Fruit fly (Drosophila melanogaster): ENCODE data around the gene CG34355.
A peak's percentile ranks its signal among the peaks of the same experiment; 100 is the strongest.

CG34355 gene

dm6 chr3R:23783961-23784360 is 19.7 kb upstream of the CG34355 start:
- TF ChIP-seq prd (optimal IDR thresholded peaks at IDR 0.05) (no peak), prd (GFP tag; IDR thresholded peaks at IDR 0.05) (peak; percentile 74), CG14965 (GFP tag; optimal IDR thresholded peaks at IDR 0.05; ENCODE audit: borderline replicate concordance) (no peak), pb (GFP tag; optimal IDR thresholded peaks at IDR 0.05) (peak; percentile 58), CG11696 (GFP tag; IDR thresholded peaks at IDR 0.05) (no peak), odd (GFP tag; optimal IDR thresholded peaks at IDR 0.05) (peak; percentile 37), CG5245 (GFP tag; optimal IDR thresholded peaks at IDR 0.05) (peak; percentile 41), CG15696 (tag; optimal IDR thresholded peaks at IDR 0.05) (peak; percentile 61), B-H2 (GFP tag; optimal IDR thresholded peaks at IDR 0.05) (no peak), da (GFP tag; optimal IDR thresholded peaks at IDR 0.05) (peak; percentile 15), Blimp-1 (GFP tag; optimal IDR thresholded peaks at IDR 0.05) (peak; percentile 89), run (tag; optimal IDR thresholded peaks at IDR 0.05) (peak; percentile 53), unpg (GFP tag; optimal IDR thresholded peaks at IDR 0.05) (peak; percentile 86), CG11504 (tag; optimal IDR thresholded peaks at IDR 0.05) (peak; percentile 82), zfh1 (GFP tag; IDR thresholded peaks at IDR 0.05) (peak; percentile 82), pita (GFP tag; optimal IDR thresholded peaks at IDR 0.05) (no peak), luna (GFP tag; optimal IDR thresholded peaks at IDR 0.05) (no peak), CG33557 (GFP tag; optimal IDR thresholded peaks at IDR 0.05) (peak; percentile 85), CG1832 (GFP tag; optimal IDR thresholded peaks at IDR 0.05) (no peak), CG17186 (GFP tag; optimal IDR thresholded peaks at IDR 0.05) (peak; percentile 30), CG10959 (GFP tag; IDR thresholded peaks at IDR 0.05) (peak; percentile 53; the same call in 1 of the 2 replicates), dmrt11E (tag; optimal IDR thresholded peaks at IDR 0.05) (peak; percentile 93), CG17328 (GFP tag; IDR thresholded peaks at IDR 0.05) (peak; percentile 67), CG4707 (GFP tag; optimal IDR thresholded peaks at IDR 0.05) (peak; percentile 89), Fer2 (tag; optimal IDR thresholded peaks at IDR 0.05) (no peak), CG4820 (GFP tag; optimal IDR thresholded peaks at IDR 0.05) (peak; percentile 81), CG12104 (GFP tag; optimal IDR thresholded peaks at IDR 0.05) (peak; percentile 25), CG31365 (tag; optimal IDR thresholded peaks at IDR 0.05) (no peak), Lhr (GFP tag; optimal IDR thresholded peaks at IDR 0.05) (peak; percentile 70), HmgZ (tag; optimal IDR thresholded peaks at IDR 0.05) (no peak), CG17829 (tag; optimal IDR thresholded peaks at IDR 0.05) (peak; percentile 87), ac (GFP tag; optimal IDR thresholded peaks at IDR 0.05) (peak; percentile 52), dmrt99B (tag; optimal IDR thresholded peaks at IDR 0.05) (peak; percentile 79), tna (GFP tag; IDR thresholded peaks at IDR 0.05; ENCODE audit: partially characterized antibody) (no peak), CG15269 (tag; optimal IDR thresholded peaks at IDR 0.05) (peak; percentile 66), trem (tag; optimal IDR thresholded peaks at IDR 0.05) (peak; percentile 82), CG6654 (GFP tag; optimal IDR thresholded peaks at IDR 0.05) (peak; percentile 75), CG7987 (GFP tag; optimal IDR thresholded peaks at IDR 0.05) (no peak), gem (tag; optimal IDR thresholded peaks at IDR 0.05) (peak; percentile 91), grau (tag; optimal IDR thresholded peaks at IDR 0.05) (peak; percentile 75), gcm2 (GFP tag; optimal IDR thresholded peaks at IDR 0.05) (peak; percentile 55), CG3281 (GFP tag; optimal IDR thresholded peaks at IDR 0.05) (peak; percentile 42), CG15601 (tag; optimal IDR thresholded peaks at IDR 0.05) (peak; percentile 85), pum (GFP tag; optimal IDR thresholded peaks at IDR 0.05) (peak; percentile 32), so (GFP tag; IDR thresholded peaks at IDR 0.05) (peak; percentile 73; the same call in 1 of the 3 replicates), ara (GFP tag; IDR thresholded peaks at IDR 0.05) (peak; percentile 67; the same call in 1 of the 2 replicates), CG11093 (GFP tag; IDR thresholded peaks at IDR 0.05) (peak; percentile 65; the same call in 2 of the 3 replicates), CG9797 (GFP tag; optimal IDR thresholded peaks at IDR 0.05) (no peak), Dfd (GFP tag; optimal IDR thresholded peaks at IDR 0.05) (no peak), sima (GFP tag; optimal IDR thresholded peaks at IDR 0.05) (no peak), HLH54F (GFP tag; optimal IDR thresholded peaks at IDR 0.05) (peak; percentile 27)

Data from whole organism, embryonic.